Worm (Caenorhabditis elegans) whole organism, midembryonic: Measurements from ENCODE around the gene toe-1.

Experiments used
- T22C8.4 ChIP-seq: fragments of 200-800 bp; sonication (Bioruptor generic); IDR thresholded peaks from 2 replicates; pipeline ENCODE4 v1.3.6; 2022; ENCODE audit warnings: missing genetic modification characterization, missing compliant biosample characterization
- cog-1 ChIP-seq: sonication (generic microtip); optimal IDR thresholded peaks from 2 replicates; lab custom pipeline; 2016; ENCODE audit warnings: missing genetic modification characterization, missing compliant biosample characterization
- flt-1 ChIP-seq: fragments of 200-800 bp; sonication (Bioruptor generic); IDR thresholded peaks from 2 replicates; pipeline ENCODE4 v1.3.6; 2022; ENCODE audit warnings: missing genetic modification characterization, missing compliant biosample characterization
- klf-2 ChIP-seq: fragments of 200-800 bp; sonication (Bioruptor generic); conservative IDR thresholded peaks from 2 replicates; pipeline ENCODE4 v1.3.6; 2022; ENCODE audit warnings: missing genetic modification reagents, missing genetic modification characterization, missing compliant biosample characterization
- ref-1 ChIP-seq: fragments of 200-800 bp; sonication (Bioruptor generic); conservative IDR thresholded peaks from 2 replicates; pipeline ENCODE4 v1.3.6; 2022; ENCODE audit warnings: missing genetic modification reagents, missing genetic modification characterization, missing compliant biosample characterization
- ztf-23 ChIP-seq: fragments of 200-800 bp; sonication (Bioruptor generic); IDR thresholded peaks from 2 replicates; pipeline ENCODE4 v1.3.6; 2022; ENCODE audit warnings: missing genetic modification reagents, missing genetic modification characterization, missing compliant biosample characterization
- ztf-29 ChIP-seq: fragments of 200-800 bp; sonication (Bioruptor generic); IDR thresholded peaks from 2 replicates; pipeline ENCODE4 v1.3.6; 2022; ENCODE audit warnings: missing genetic modification reagents, missing genetic modification characterization, missing compliant biosample characterization

DNA sequence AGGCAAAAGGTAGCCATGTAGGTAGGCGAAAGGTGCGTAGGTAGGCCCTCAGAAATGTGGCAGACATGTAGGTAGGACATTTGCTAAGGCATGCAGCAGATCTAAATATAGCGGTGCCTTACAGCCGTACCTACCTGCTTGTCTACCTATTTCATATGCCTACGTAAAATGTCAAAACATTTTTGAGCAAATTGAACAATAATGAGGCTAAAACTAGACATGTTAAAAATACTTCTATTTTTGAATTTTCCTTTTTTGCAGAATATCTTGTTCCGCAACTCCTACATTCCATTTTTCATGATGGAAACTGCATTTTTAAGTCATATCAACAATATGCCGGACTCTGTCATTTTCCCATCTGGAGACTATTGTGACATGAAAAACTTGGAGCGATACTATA is 9.3 kb downstream of the toe-1 start:
- TF ChIP-seq ztf-23 (GFP tag; lab: Robert Waterston, UW) (no peak), flt-1 (no peak), ztf-29 (GFP tag; lab: Robert Waterston, UW) (no peak), klf-2 (no peak), T22C8.4 (no peak), cog-1 (no peak), ref-1 (GFP tag; lab: Robert Waterston, UW) (no peak)
